Worm (Caenorhabditis elegans) whole organism, L1 larva: Measurements from ENCODE around the gene Y48G9A.6.

Source experiments
- C04F5.9 ChIP-seq: sonication (generic microtip); optimal IDR thresholded peaks from 2 replicates; lab custom pipeline; 2016; ENCODE audit warnings: missing genetic modification characterization, missing compliant biosample characterization
- C34B4.2 ChIP-seq: sonication (generic microtip); optimal IDR thresholded peaks from 2 replicates; lab custom pipeline; 2017; ENCODE audit warnings: mild to moderate bottlenecking, missing genetic modification characterization, missing compliant biosample characterization
- F16B12.6 ChIP-seq: fragments of 150-350 bp; optimal IDR thresholded peaks from 2 replicates; lab custom pipeline; 2014; ENCODE audit warnings: missing biosample characterization, missing genetic modification characterization
- aha-1 ChIP-seq: fragments of 150-350 bp; optimal IDR thresholded peaks from 2 replicates; lab custom pipeline; 2014; ENCODE audit warnings: missing biosample characterization, missing genetic modification characterization
- alr-1 ChIP-seq: fragments of 200-800 bp; sonication (Bioruptor generic); optimal IDR thresholded peaks from 2 replicates; lab custom pipeline; 2018; ENCODE audit warnings: borderline replicate concordance, mild to moderate bottlenecking, missing genetic modification characterization, missing compliant biosample characterization
- ama-1 ChIP-seq: fragments of 150-350 bp; optimal IDR thresholded peaks from 2 replicates; lab custom pipeline; 2014
- blmp-1 ChIP-seq: fragments of 150-350 bp; optimal IDR thresholded peaks from 2 replicates; lab custom pipeline; 2014; ENCODE audit warnings: missing biosample characterization, missing genetic modification characterization
- ceh-63 ChIP-seq: fragments of 200-800 bp; sonication (Bioruptor generic); optimal IDR thresholded peaks from 2 replicates; lab custom pipeline; 2018; ENCODE audit warnings: mild to moderate bottlenecking, missing genetic modification characterization, missing compliant biosample characterization
- ceh-88 ChIP-seq: fragments of 200-800 bp; sonication (Bioruptor generic); IDR thresholded peaks from 2 replicates; pipeline ENCODE4 v1.3.6; 2022; ENCODE audit warnings: missing genetic modification characterization, missing compliant biosample characterization
- ceh-90 ChIP-seq: sonication (generic microtip); optimal IDR thresholded peaks from 2 replicates; lab custom pipeline; 2016; ENCODE audit warnings: missing genetic modification characterization, missing compliant biosample characterization
- efl-1 ChIP-seq, 4 experiments: fragments of 150-350 bp; optimal IDR thresholded peaks in 3 of 4; peaks in 1 of 4; 1 replicate in 1 of 4; 2 replicates in 3 of 4; lab custom pipeline; 2014; ENCODE audit warnings: missing biosample characterization in 2 of 4, missing genetic modification characterization in 2 of 4, missing genetic modification reagents in 2 of 4
- efl-3 ChIP-seq: fragments of 200-800 bp; sonication (Bioruptor generic); optimal IDR thresholded peaks from 2 replicates; lab custom pipeline; 2018; ENCODE audit warnings: mild to moderate bottlenecking, missing genetic modification characterization, missing compliant biosample characterization
- egl-27 ChIP-seq, 2 experiments: fragments of 150-350 bp in 1 of 2; sonication (generic microtip); optimal IDR thresholded peaks; 3 replicates each; lab custom pipeline; 2017 to 2018; ENCODE audit warnings: missing biosample characterization in 2 of 2, missing genetic modification characterization in 2 of 2, missing genetic modification reagents in 2 of 2
- elt-3 ChIP-seq, 6 experiments: fragments of 150-350 bp in 1 of 6; sonication (generic microtip); optimal IDR thresholded peaks; 2 replicates each; lab custom pipeline; 2017 to 2018; ENCODE audit warnings: missing biosample characterization in 6 of 6, missing genetic modification characterization in 6 of 6, inconsistent platforms in 1 of 6
- fkh-10 ChIP-seq: sonication (generic microtip); optimal IDR thresholded peaks from 2 replicates; lab custom pipeline; 2017; ENCODE audit warnings: missing biosample characterization, missing genetic modification reagents, missing genetic modification characterization
- fkh-4 ChIP-seq: sonication (generic microtip); optimal IDR thresholded peaks from 2 replicates; lab custom pipeline; 2016; ENCODE audit warnings: missing compliant biosample characterization, missing genetic modification characterization, borderline replicate concordance
- fos-1 ChIP-seq: fragments of 150-350 bp; optimal IDR thresholded peaks from 2 replicates; lab custom pipeline; 2014; ENCODE audit warnings: missing biosample characterization, missing genetic modification characterization
- grh-1 ChIP-seq: fragments of 200-800 bp; sonication (Bioruptor generic); IDR thresholded peaks from 2 replicates; pipeline ENCODE4 v1.3.6; 2022; ENCODE audit warnings: missing genetic modification reagents, missing genetic modification characterization, missing compliant biosample characterization
- hlh-4 ChIP-seq: sonication (generic microtip); optimal IDR thresholded peaks from 2 replicates; lab custom pipeline; 2016; ENCODE audit warnings: mild to moderate bottlenecking, missing genetic modification characterization, missing compliant biosample characterization
- hpl-2 ChIP-seq: fragments of 150-350 bp; optimal IDR thresholded peaks from 2 replicates; lab custom pipeline; 2014; ENCODE audit warnings: missing biosample characterization, missing genetic modification reagents, missing genetic modification characterization
- irx-1 ChIP-seq: sonication (generic microtip); optimal IDR thresholded peaks from 2 replicates; lab custom pipeline; 2016; ENCODE audit warnings: missing genetic modification characterization, missing compliant biosample characterization
- isw-1 ChIP-seq: fragments of 200-800 bp; sonication (Bioruptor generic); IDR thresholded peaks from 2 replicates; pipeline ENCODE4 v1.3.6; 2022; ENCODE audit warnings: missing genetic modification characterization, missing compliant biosample characterization
- jun-1 ChIP-seq: fragments of 150-350 bp; optimal IDR thresholded peaks from 2 replicates; lab custom pipeline; 2014; ENCODE audit warnings: missing biosample characterization, missing genetic modification reagents, missing genetic modification characterization
- lin-14 ChIP-seq: fragments of 200-800 bp; sonication (Bioruptor generic); optimal IDR thresholded peaks from 2 replicates; lab custom pipeline; 2018; ENCODE audit warnings: mild to moderate bottlenecking, missing genetic modification characterization, moderate library complexity, missing compliant biosample characterization
- lin-15B ChIP-seq: fragments of 150-350 bp; sonication (generic microtip); optimal IDR thresholded peaks from 3 replicates; lab custom pipeline; 2014; ENCODE audit warnings: missing biosample characterization, missing genetic modification characterization
- lin-39 ChIP-seq: fragments of 150-350 bp; optimal IDR thresholded peaks from 2 replicates; lab custom pipeline; 2014; ENCODE audit warnings: missing biosample characterization, missing genetic modification reagents, missing genetic modification characterization
- lir-3 ChIP-seq: sonication (generic microtip); optimal IDR thresholded peaks from 2 replicates; lab custom pipeline; 2016; ENCODE audit warnings: mild to moderate bottlenecking, missing genetic modification characterization, moderate library complexity, missing compliant biosample characterization; ENCODE audit not compliant: poor library complexity
- lsy-2 ChIP-seq, 2 experiments: fragments of 150-350 bp; optimal IDR thresholded peaks; 2 replicates each; lab custom pipeline; 2014; ENCODE audit warnings: missing biosample characterization in 2 of 2, missing genetic modification characterization in 2 of 2
- mab-9 ChIP-seq: fragments of 200-800 bp; sonication (Bioruptor generic); IDR thresholded peaks from 2 replicates; pipeline ENCODE4 v1.3.6; 2022; ENCODE audit warnings: missing genetic modification reagents, missing genetic modification characterization, missing compliant biosample characterization
- mef-2 ChIP-seq: fragments of 150-350 bp; optimal IDR thresholded peaks from 2 replicates; lab custom pipeline; 2014; ENCODE audit warnings: missing biosample characterization, missing genetic modification characterization
- nhr-11 ChIP-seq: fragments of 150-350 bp; optimal IDR thresholded peaks from 2 replicates; lab custom pipeline; 2014; ENCODE audit warnings: missing biosample characterization, missing genetic modification characterization
- nhr-20 ChIP-seq: sonication (generic microtip); optimal IDR thresholded peaks from 2 replicates; lab custom pipeline; 2016; ENCODE audit warnings: mild to moderate bottlenecking, missing genetic modification characterization, missing compliant biosample characterization
- nhr-237 ChIP-seq: fragments of 150-350 bp; optimal IDR thresholded peaks from 2 replicates; lab custom pipeline; 2014; ENCODE audit warnings: missing biosample characterization, missing genetic modification characterization
- nhr-76 ChIP-seq: sonication (generic microtip); optimal IDR thresholded peaks from 2 replicates; lab custom pipeline; 2017; ENCODE audit warnings: missing biosample characterization, missing genetic modification characterization
- nhr-77 ChIP-seq: fragments of 150-350 bp; optimal IDR thresholded peaks from 2 replicates; lab custom pipeline; 2014; ENCODE audit warnings: missing biosample characterization, missing genetic modification characterization
- nhr-84 ChIP-seq: sonication (generic microtip); optimal IDR thresholded peaks from 2 replicates; lab custom pipeline; 2017; ENCODE audit warnings: missing biosample characterization, missing genetic modification characterization
- nhr-90 ChIP-seq: sonication (generic microtip); optimal IDR thresholded peaks from 2 replicates; lab custom pipeline; 2016; ENCODE audit warnings: mild to moderate bottlenecking, missing genetic modification characterization, missing compliant biosample characterization; ENCODE audit not compliant: poor library complexity
- pag-3 ChIP-seq: sonication (generic microtip); optimal IDR thresholded peaks from 2 replicates; lab custom pipeline; 2017; ENCODE audit warnings: missing genetic modification characterization, mild to moderate bottlenecking, missing compliant biosample characterization, antibody characterized with exemption, borderline replicate concordance; ENCODE audit not compliant: insufficient read depth
- pax-3 ChIP-seq: fragments of 200-800 bp; sonication (Bioruptor generic); optimal IDR thresholded peaks from 2 replicates; lab custom pipeline; 2018; ENCODE audit warnings: mild to moderate bottlenecking, missing genetic modification characterization, moderate library complexity, missing compliant biosample characterization
- pqm-1 ChIP-seq: sonication (generic microtip); optimal IDR thresholded peaks from 3 replicates; lab custom pipeline; 2017; ENCODE audit warnings: missing biosample characterization, missing genetic modification characterization
- rnt-1 ChIP-seq: sonication (generic microtip); optimal IDR thresholded peaks from 2 replicates; lab custom pipeline; 2016; ENCODE audit warnings: mild to moderate bottlenecking, missing genetic modification characterization, moderate library complexity, missing compliant biosample characterization
- skn-1 ChIP-seq: fragments of 150-350 bp; optimal IDR thresholded peaks from 2 replicates; lab custom pipeline; 2014; ENCODE audit warnings: missing biosample characterization, missing genetic modification characterization
- snu-23 ChIP-seq: sonication (generic microtip); optimal IDR thresholded peaks from 2 replicates; lab custom pipeline; 2016; ENCODE audit warnings: missing genetic modification characterization, missing compliant biosample characterization
- sup-37 ChIP-seq: fragments of 200-800 bp; sonication (Bioruptor generic); optimal IDR thresholded peaks from 2 replicates; lab custom pipeline; 2018; ENCODE audit warnings: mild to moderate bottlenecking, missing genetic modification characterization, missing compliant biosample characterization
- tbx-2 ChIP-seq: sonication (generic microtip); optimal IDR thresholded peaks from 2 replicates; lab custom pipeline; 2016; ENCODE audit warnings: missing genetic modification characterization, missing compliant biosample characterization
- unc-30 ChIP-seq: sonication (generic microtip); optimal IDR thresholded peaks from 2 replicates; lab custom pipeline; 2017; ENCODE audit warnings: missing biosample characterization, missing genetic modification characterization
- unc-62 ChIP-seq: fragments of 150-350 bp; optimal IDR thresholded peaks from 2 replicates; lab custom pipeline; 2014; ENCODE audit warnings: missing biosample characterization, missing genetic modification reagents, missing genetic modification characterization
- unc-98 ChIP-seq: fragments of 200-800 bp; sonication (Bioruptor generic); IDR thresholded peaks from 2 replicates; pipeline ENCODE4 v1.3.6; 2022; ENCODE audit warnings: missing genetic modification characterization, missing compliant biosample characterization
- vab-15 ChIP-seq: sonication (generic microtip); optimal IDR thresholded peaks from 2 replicates; lab custom pipeline; 2017; ENCODE audit warnings: missing genotype, mild to moderate bottlenecking, missing genetic modification characterization, missing compliant biosample characterization
- xbp-1 ChIP-seq: sonication (generic microtip); optimal IDR thresholded peaks from 2 replicates; lab custom pipeline; 2016; ENCODE audit warnings: missing genetic modification characterization, missing compliant biosample characterization
- zag-1 ChIP-seq: fragments of 150-350 bp; optimal IDR thresholded peaks from 2 replicates; lab custom pipeline; 2014; ENCODE audit warnings: missing biosample characterization, missing genetic modification characterization
- ztf-11 ChIP-seq, 2 experiments: sonication (generic microtip); optimal IDR thresholded peaks; 2 replicates each; lab custom pipeline; 2016 to 2017; ENCODE audit warnings: missing genetic modification characterization in 2 of 2, missing biosample characterization in 1 of 2, missing compliant biosample characterization in 1 of 2
- ztf-4 ChIP-seq: fragments of 150-350 bp; optimal IDR thresholded peaks from 2 replicates; lab custom pipeline; 2014; ENCODE audit warnings: missing biosample characterization, missing genetic modification characterization

Y48G9A.6 gene

ce11 chrIII:2100842-2101241 lies 16.8 kb upstream of the Y48G9A.6 start (continued):
- TF ChIP-seq aha-1 (tag; lab: Kevin White, UChicago) (no peak), hpl-2 (no peak), alr-1 (tag; lab: Kevin White, UChicago) (no peak), lin-14 (GFP tag; lab: Kevin White, UChicago) (peak; percentile 95), tbx-2 (tag; lab: Kevin White, UChicago) (peak; percentile 79), egl-27 (tag; optimal IDR thresholded peaks at IDR 0.05; lab: Kevin White, UChicago) (peak in 1 of 2 experiments; percentile 53), unc-30 (tag; lab: Kevin White, UChicago) (no peak), ceh-90 (no peak), xbp-1 (tag; lab: Kevin White, UChicago) (peak; percentile 73), hlh-4 (tag; lab: Kevin White, UChicago) (no peak), fkh-4 (tag; lab: Kevin White, UChicago) (no peak), mab-9 (peak; percentile 74), snu-23 (peak; percentile 85), nhr-90 (tag; lab: Kevin White, UChicago) (peak; percentile 63), nhr-237 (tag; lab: Kevin White, UChicago) (no peak), efl-1 (optimal IDR thresholded peaks at IDR 0.05; lab: Kevin White, UChicago) (peak; percentile 81 to 90), efl-1 (GFP tag; optimal IDR thresholded peaks at IDR 0.05 in 1 of 2; lab: Kevin White, UChicago) (peak; percentile 58 to 94), ztf-4 (tag; lab: Kevin White, UChicago) (peak; percentile 32), nhr-76 (tag; lab: Kevin White, UChicago) (no peak), jun-1 (tag; lab: Kevin White, UChicago) (peak; percentile 71), vab-15 (tag; lab: Kevin White, UChicago) (no peak), efl-3 (GFP tag; lab: Kevin White, UChicago) (no peak), zag-1 (tag; lab: Kevin White, UChicago) (peak; percentile 34), isw-1 (GFP tag; lab: Robert Waterston, UW) (peak; percentile 43), lsy-2 (tag; optimal IDR thresholded peaks at IDR 0.05; lab: Kevin White, UChicago) (peak; percentile 78 to 81), lir-3 (tag; lab: Kevin White, UChicago) (no peak), lin-39 (no peak), C34B4.2 (tag; lab: Kevin White, UChicago) (no peak), pax-3 (tag; lab: Kevin White, UChicago) (peak; percentile 30), pqm-1 (tag; lab: Kevin White, UChicago) (no peak), skn-1 (tag; lab: Kevin White, UChicago) (peak; percentile 49), blmp-1 (tag; lab: Kevin White, UChicago) (no peak), rnt-1 (no peak), fkh-10 (GFP tag; lab: Kevin White, UChicago) (peak; percentile 93), fos-1 (tag; lab: Kevin White, UChicago) (peak; percentile 10), unc-98 (GFP tag; lab: Robert Waterston, UW) (no peak), nhr-11 (tag; lab: Kevin White, UChicago) (peak; percentile 4), mef-2 (tag; lab: Kevin White, UChicago) (peak; percentile 1), nhr-84 (no peak), ceh-88 (GFP tag; lab: Robert Waterston, UW) (no peak; the same call in 1 of the 2 replicates), unc-62 (no peak), F16B12.6 (tag; lab: Kevin White, UChicago) (peak; percentile 61), pag-3 (tag; lab: Kevin White, UChicago) (no peak), ztf-11 (tag; optimal IDR thresholded peaks at IDR 0.05; lab: Kevin White, UChicago) (peak in 1 of 2 experiments; percentile 54), elt-3 (tag; optimal IDR thresholded peaks at IDR 0.05; lab: Kevin White, UChicago) (no peak), ama-1 (lab: Kevin White, UChicago) (no peak), nhr-20 (tag; lab: Kevin White, UChicago) (peak; percentile 61), ceh-63 (no peak), lin-15B (tag; lab: Kevin White, UChicago) (peak; percentile 40), sup-37 (GFP tag; lab: Kevin White, UChicago) (peak; percentile 43), C04F5.9 (tag; lab: Kevin White, UChicago) (no peak), grh-1 (GFP tag; lab: Robert Waterston, UW) (peak; percentile 67), nhr-77 (tag; lab: Kevin White, UChicago) (no peak), irx-1 (tag; lab: Kevin White, UChicago) (peak; percentile 68)
